Worm (Caenorhabditis elegans) whole organism, midembryonic: Measurements from ENCODE around the gene W01G7.4.

ENCODE experiments used
- T22C8.4 ChIP-seq: fragments of 200-800 bp; sonication (Bioruptor generic); IDR thresholded peaks from 2 replicates; pipeline ENCODE4 v1.3.6; 2022; ENCODE audit warnings: missing genetic modification characterization, missing compliant biosample characterization
- flt-1 ChIP-seq: fragments of 200-800 bp; sonication (Bioruptor generic); IDR thresholded peaks from 2 replicates; pipeline ENCODE4 v1.3.6; 2022; ENCODE audit warnings: missing genetic modification characterization, missing compliant biosample characterization
- tab-1 ChIP-seq: fragments of 200-800 bp; sonication (Bioruptor generic); IDR thresholded peaks from 2 replicates; pipeline ENCODE4 v1.3.6; 2022; ENCODE audit warnings: missing genetic modification characterization, missing compliant biosample characterization
- ztf-23 ChIP-seq: fragments of 200-800 bp; sonication (Bioruptor generic); IDR thresholded peaks from 2 replicates; pipeline ENCODE4 v1.3.6; 2022; ENCODE audit warnings: missing genetic modification reagents, missing genetic modification characterization, missing compliant biosample characterization

- no peak for TF ChIP-seq ztf-23 (GFP tag; lab: Robert Waterston, UW)
- TF ChIP-seq flt-1 (GFP tag; lab: Robert Waterston, UW) = no peak
- no peak for TF ChIP-seq T22C8.4 (GFP tag; lab: Robert Waterston, UW)
- no peak for TF ChIP-seq tab-1 (GFP tag; lab: Robert Waterston, UW)
These were observed 30.6 kb downstream of the W01G7.4 start for ce11 chrII:14091182-14091581.
